Fruit fly (Drosophila melanogaster) whole organism, embryonic: ENCODE measurements around the gene CG10038.
A peak's percentile ranks its signal among the peaks of the same experiment; 100 is the strongest.

ENCODE experiments used
- Awh ChIP-seq: fragments of 200-800 bp; sonication (Bioruptor generic); IDR thresholded peaks from 2 replicates; pipeline ENCODE4, ENCODE4 v1.3.6; 2022; ENCODE audit warnings: missing biosample characterization, missing genetic modification characterization
- Blimp-1 ChIP-seq: fragments of 200-800 bp; sonication (Bioruptor generic); optimal IDR thresholded peaks from 3 replicates; lab custom pipeline; 2018; ENCODE audit warnings: missing biosample characterization, missing genetic modification characterization, mild to moderate bottlenecking, moderate library complexity, missing genetic modification reagents
- C15 ChIP-seq: fragments of 200-800 bp; sonication (Bioruptor generic); IDR thresholded peaks from 3 replicates; pipeline ENCODE4 v1.3.6; 2022; ENCODE audit warnings: missing biosample characterization, missing genetic modification characterization
- CG10274 ChIP-seq: fragments of 200-800 bp; sonication (Bioruptor generic); optimal IDR thresholded peaks from 3 replicates; lab custom pipeline; 2017; ENCODE audit warnings: missing biosample characterization, mild to moderate bottlenecking, missing genetic modification characterization
- CG14014 ChIP-seq: fragments of 200-800 bp; sonication (Bioruptor generic); IDR thresholded peaks from 2 replicates; pipeline ENCODE4 v1.3.6; 2022; ENCODE audit warnings: missing biosample characterization, missing genetic modification characterization
- CG14860 ChIP-seq: fragments of 200-800 bp; sonication (Bioruptor generic); IDR thresholded peaks from 3 replicates; pipeline ENCODE4 v1.3.6; 2022; ENCODE audit warnings: missing biosample characterization, missing genetic modification characterization; ENCODE audit not compliant: partially characterized antibody
- CG16813 ChIP-seq: fragments of 200-800 bp; sonication (Bioruptor generic); IDR thresholded peaks from 3 replicates; pipeline ENCODE4 v1.3.6; 2022; ENCODE audit warnings: missing biosample characterization, missing genetic modification characterization; ENCODE audit not compliant: partially characterized antibody
- CG17802 ChIP-seq: fragments of 200-800 bp; sonication (Bioruptor generic); optimal IDR thresholded peaks from 2 replicates; lab custom pipeline; 2018; ENCODE audit warnings: missing biosample characterization, mild to moderate bottlenecking, missing genetic modification characterization, moderate library complexity
- CG18011 ChIP-seq: fragments of 200-800 bp; sonication (Bioruptor generic); optimal IDR thresholded peaks from 2 replicates; lab custom pipeline; 2017; ENCODE audit warnings: missing biosample characterization, missing genetic modification characterization, mild to moderate bottlenecking, moderate library complexity, missing genotype
- CG3163 ChIP-seq: fragments of 200-800 bp; sonication (Bioruptor generic); optimal IDR thresholded peaks from 3 replicates; lab custom pipeline; 2016; ENCODE audit warnings: missing biosample characterization, missing genetic modification characterization
- CG3995 ChIP-seq: fragments of 200-800 bp; sonication (Bioruptor generic); optimal IDR thresholded peaks from 3 replicates; lab custom pipeline; 2016; ENCODE audit warnings: missing biosample characterization, missing genetic modification characterization
- CG6272 ChIP-seq: fragments of 200-800 bp; sonication (Bioruptor generic); IDR thresholded peaks from 2 replicates; pipeline ENCODE4 v1.3.6; 2022; ENCODE audit warnings: missing biosample characterization, missing genetic modification characterization
- CG6689 ChIP-seq: fragments of 200-800 bp; sonication (Bioruptor generic); IDR thresholded peaks from 2 replicates; pipeline ENCODE4 v1.3.6; 2022; ENCODE audit warnings: missing biosample characterization, missing genetic modification characterization
- CG6854 ChIP-seq: fragments of 200-800 bp; sonication (Bioruptor generic); optimal IDR thresholded peaks from 3 replicates; lab custom pipeline; 2017; ENCODE audit warnings: missing biosample characterization, mild to moderate bottlenecking, missing genetic modification characterization
- CG8944 ChIP-seq: fragments of 200-800 bp; sonication (Bioruptor generic); optimal IDR thresholded peaks from 3 replicates; lab custom pipeline; 2016; ENCODE audit warnings: missing biosample characterization, missing genetic modification characterization
- Gug ChIP-seq: fragments of 200-800 bp; sonication (Bioruptor generic); IDR thresholded peaks from 4 replicates; pipeline ENCODE4 v1.3.6; 2022; ENCODE audit warnings: missing biosample characterization, missing genetic modification characterization
- H15 ChIP-seq: fragments of 200-800 bp; sonication (Bioruptor generic); IDR thresholded peaks from 3 replicates; pipeline ENCODE4 v1.3.6; 2022; ENCODE audit warnings: missing biosample characterization, missing genetic modification characterization
- HmgD ChIP-seq: fragments of 200-800 bp; sonication (Bioruptor generic); optimal IDR thresholded peaks from 3 replicates; lab custom pipeline; 2016; ENCODE audit warnings: missing biosample characterization, missing genetic modification characterization
- NC2α ChIP-seq: fragments of 200-800 bp; sonication (Bioruptor generic); optimal IDR thresholded peaks from 2 replicates; lab custom pipeline; 2016; ENCODE audit warnings: missing biosample characterization, missing genetic modification characterization
- NC2β ChIP-seq: fragments of 200-800 bp; sonication (Bioruptor generic); optimal IDR thresholded peaks from 2 replicates; lab custom pipeline; 2016; ENCODE audit warnings: missing biosample characterization, missing genetic modification characterization
- Pdp1 ChIP-seq, 2 experiments: fragments of 200-800 bp; sonication (Bioruptor generic); optimal IDR thresholded peaks; 3 replicates each; lab custom pipeline; 2016; ENCODE audit warnings: missing biosample characterization in 2 of 2, missing genetic modification characterization in 2 of 2, mild to moderate bottlenecking in 1 of 2, moderate library complexity in 1 of 2
- Trl ChIP-seq, 3 experiments: fragments of >200 bp in 2 of 3; fragments of 200-800 bp in 1 of 3; sonication (Bioruptor generic) in 1 of 3; optimal IDR thresholded peaks; 2 replicates in 1 of 3; 3 replicates in 2 of 3; lab custom pipeline; 2016 to 2017; ENCODE audit warnings: missing biosample characterization in 1 of 3, missing genetic modification characterization in 1 of 3
- abd-A ChIP-seq: fragments of 200-800 bp; sonication (Bioruptor generic); optimal IDR thresholded peaks from 3 replicates; lab custom pipeline; 2019; ENCODE audit warnings: missing biosample characterization, mild to moderate bottlenecking, missing genetic modification characterization, moderate library complexity
- cato ChIP-seq: fragments of 200-800 bp; sonication (Bioruptor generic); optimal IDR thresholded peaks from 2 replicates; lab custom pipeline; 2016; ENCODE audit warnings: missing biosample characterization, missing genetic modification characterization, borderline replicate concordance
- chinmo ChIP-seq: fragments of 200-800 bp; sonication (Bioruptor generic); IDR thresholded peaks from 4 replicates; pipeline ENCODE4 v1.3.6; 2022; ENCODE audit warnings: missing biosample characterization, missing genetic modification characterization; ENCODE audit not compliant: partially characterized antibody
- croc ChIP-seq: fragments of 200-800 bp; sonication (Bioruptor generic); conservative IDR thresholded peaks from 3 replicates; pipeline ENCODE4 v1.3.6; 2022; ENCODE audit warnings: missing biosample characterization, missing genetic modification characterization
- exex ChIP-seq: fragments of 200-800 bp; sonication (Bioruptor generic); optimal IDR thresholded peaks from 4 replicates; lab custom pipeline; 2018; ENCODE audit warnings: missing biosample characterization, mild to moderate bottlenecking, missing genetic modification characterization, moderate library complexity
- grn ChIP-seq: fragments of 200-800 bp; sonication (Bioruptor generic); optimal IDR thresholded peaks from 3 replicates; lab custom pipeline; 2017; ENCODE audit warnings: missing biosample characterization, missing genetic modification characterization
- kni ChIP-seq: fragments of 200-800 bp; sonication (Bioruptor generic); optimal IDR thresholded peaks from 3 replicates; lab custom pipeline; 2017; ENCODE audit warnings: mild to moderate bottlenecking, missing biosample characterization, missing genetic modification reagents, missing genetic modification characterization
- knrl ChIP-seq: fragments of 200-800 bp; sonication (Bioruptor generic); IDR thresholded peaks from 3 replicates; pipeline ENCODE4 v1.3.6; 2022; ENCODE audit warnings: missing biosample characterization, missing genetic modification characterization; ENCODE audit not compliant: partially characterized antibody
- mirr ChIP-seq: fragments of 200-800 bp; sonication (Bioruptor generic); optimal IDR thresholded peaks from 3 replicates; lab custom pipeline; 2018; ENCODE audit warnings: missing biosample characterization, mild to moderate bottlenecking, missing genetic modification characterization
- oc ChIP-seq: fragments of 200-800 bp; sonication (Bioruptor generic); optimal IDR thresholded peaks from 2 replicates; lab custom pipeline; 2018; ENCODE audit warnings: missing biosample characterization, mild to moderate bottlenecking, missing genetic modification characterization, moderate library complexity
- sd ChIP-seq: fragments of 200-800 bp; sonication (Bioruptor generic); optimal IDR thresholded peaks from 3 replicates; lab custom pipeline; 2018; ENCODE audit warnings: missing biosample characterization, mild to moderate bottlenecking, missing genetic modification characterization, moderate library complexity
- sqz ChIP-seq: fragments of 200-800 bp; sonication (Bioruptor generic); optimal IDR thresholded peaks from 3 replicates; lab custom pipeline; 2018; ENCODE audit warnings: missing biosample characterization, mild to moderate bottlenecking, missing genetic modification characterization
- sug ChIP-seq: fragments of 200-800 bp; optimal IDR thresholded peaks from 2 replicates; lab custom pipeline; 2019; ENCODE audit warnings: missing biosample characterization, mild to moderate bottlenecking, missing genetic modification characterization, moderate library complexity
- z ChIP-seq: fragments of 200-800 bp; sonication (Bioruptor generic); IDR thresholded peaks from 3 replicates; pipeline ENCODE4 v1.3.6; 2022; ENCODE audit warnings: missing biosample characterization, missing genetic modification characterization

Gene CG10038

dm6 chr3R:12367464-12367863 is 17.0 kb upstream of the CG10038 start, which contains the start of gene GstD9:
GstD9 (minus strand) TSS chr3R:12367564.
- no peak for TF ChIP-seq CG17802 (tag; lab: Kevin White, UChicago)
- TF ChIP-seq CG3163, result peak; percentile 76
- no peak for TF ChIP-seq knrl
- TF ChIP-seq Trl (optimal IDR thresholded peaks at IDR 0.05; lab: Kevin White, UChicago), result peak; percentile 31 to 43
- no peak for TF ChIP-seq Trl (GFP tag; optimal IDR thresholded peaks at IDR 0.05; lab: Kevin White, UChicago)
- no peak for TF ChIP-seq CG6854 (GFP tag; lab: Kevin White, UChicago)

DNA sequence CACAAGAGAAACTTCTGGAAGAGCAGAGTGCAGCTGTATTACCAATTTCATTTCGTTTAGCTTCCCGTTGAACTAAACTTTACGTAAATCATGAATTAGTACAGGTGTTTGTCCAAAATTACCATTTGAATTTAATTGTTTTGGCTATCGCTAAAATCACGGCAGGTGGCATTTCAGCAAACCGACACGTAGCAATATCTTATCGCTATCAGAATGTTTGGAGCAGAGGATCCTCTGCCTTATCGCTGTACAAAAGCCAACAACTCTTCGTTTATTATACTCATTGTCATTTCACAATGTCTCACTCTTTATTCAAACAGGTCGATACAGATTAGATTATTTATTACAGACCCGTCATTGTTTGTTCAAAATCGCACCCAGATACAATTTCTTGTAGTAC is 15.4 kb upstream of the CG10038 start:
- peak; percentile 76 for TF ChIP-seq exex (tag; lab: Kevin White, UChicago)
- peak; percentile 44 for TF ChIP-seq sd (tag; lab: Kevin White, UChicago)
- peak; percentile 56 for TF ChIP-seq mirr (GFP tag; lab: Kevin White, UChicago)
- TF ChIP-seq cato (GFP tag; lab: Kevin White, UChicago), result no peak
- TF ChIP-seq grn (GFP tag; lab: Kevin White, UChicago), result peak; percentile 67
- peak; percentile 93 for TF ChIP-seq sug
- TF ChIP-seq CG18011 (GFP tag; lab: Kevin White, UChicago), result no peak

DNA sequence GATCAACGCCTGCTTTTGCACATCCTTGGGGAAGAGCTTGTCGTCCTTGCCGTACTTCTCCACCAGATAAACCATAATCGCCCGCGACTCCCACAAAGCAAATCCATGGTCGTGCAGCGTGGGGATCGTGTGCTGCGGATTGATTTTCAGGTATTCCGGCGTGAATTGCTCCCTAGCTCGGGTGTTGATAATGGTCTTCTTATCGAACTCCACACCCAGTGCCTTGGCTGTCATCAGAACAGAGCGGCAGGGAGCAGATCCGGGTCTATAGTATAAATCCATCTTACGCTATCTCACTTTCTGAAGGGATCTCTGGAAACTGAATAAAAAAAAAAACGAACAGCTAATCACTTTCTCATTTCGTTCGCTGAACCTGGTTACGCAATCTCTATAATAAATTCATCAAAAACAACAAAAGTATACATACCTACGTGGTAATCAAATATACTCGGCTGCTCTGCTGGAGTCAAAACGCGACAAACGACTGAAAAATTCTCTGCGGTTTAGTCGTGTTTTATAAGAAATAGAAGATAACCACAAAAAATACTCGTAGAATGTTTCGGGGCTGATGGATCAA is 14.9 kb upstream of the CG10038 start, which contains the start of gene GstD10:
TSS of gene GstD10 (minus strand) at position 472 of the 577 bp plus-strand sequence.
- TF ChIP-seq chinmo (GFP tag; lab: Robert Waterston, UW) (0 out of 4 replicates have a peak, but pooled peaks have one; percentile 20), Pdp1 (GFP tag; optimal IDR thresholded peaks at IDR 0.05; lab: Kevin White, UChicago) (peak in 1 of 2 experiments; percentile 79), croc (GFP tag; lab: Robert Waterston, UW) (no peak)

DNA sequence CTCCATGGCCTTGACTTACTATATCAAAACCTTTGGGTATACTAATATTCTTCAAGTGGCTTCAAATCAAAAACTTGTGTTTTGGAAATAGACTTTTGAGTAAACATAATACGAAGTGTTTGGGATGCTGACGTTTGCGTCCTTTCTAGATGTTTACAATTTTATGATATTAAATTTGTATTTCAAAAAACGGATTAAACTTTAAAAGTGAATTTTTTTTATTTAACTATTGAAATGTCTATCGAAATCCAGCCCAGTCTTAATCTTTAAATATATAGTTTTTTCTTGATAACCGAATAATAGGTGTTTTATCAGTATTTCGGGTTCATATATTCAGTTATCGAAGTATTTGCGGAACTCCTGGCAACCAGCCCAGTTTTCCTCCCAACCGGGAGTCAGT is 14.1 kb upstream of the CG10038 start, which contains the start of gene Tim17a1:
TSS of gene Tim17a1 (minus strand) at position 101 of the 400 bp plus-strand sequence.
- TF ChIP-seq CG10274 (GFP tag; lab: Kevin White, UChicago) (no peak), CG6689 (GFP tag; lab: Robert Waterston, UW) (no peak), Gug (no peak), HmgD (no peak), CG8944 (GFP tag; lab: Kevin White, UChicago) (no peak), CG14014 (GFP tag; lab: Robert Waterston, UW) (no peak), NC2β (GFP tag; lab: Kevin White, UChicago) (no peak), C15 (GFP tag; lab: Robert Waterston, UW) (no peak)

dm6 chr3R:12363544-12363943 is 13.1 kb upstream of the CG10038 start:
- TF ChIP-seq CG16813 (GFP tag; lab: Robert Waterston, UW) (no peak), knrl (no peak), grn (GFP tag; lab: Kevin White, UChicago) (peak; percentile 98)

DNA sequence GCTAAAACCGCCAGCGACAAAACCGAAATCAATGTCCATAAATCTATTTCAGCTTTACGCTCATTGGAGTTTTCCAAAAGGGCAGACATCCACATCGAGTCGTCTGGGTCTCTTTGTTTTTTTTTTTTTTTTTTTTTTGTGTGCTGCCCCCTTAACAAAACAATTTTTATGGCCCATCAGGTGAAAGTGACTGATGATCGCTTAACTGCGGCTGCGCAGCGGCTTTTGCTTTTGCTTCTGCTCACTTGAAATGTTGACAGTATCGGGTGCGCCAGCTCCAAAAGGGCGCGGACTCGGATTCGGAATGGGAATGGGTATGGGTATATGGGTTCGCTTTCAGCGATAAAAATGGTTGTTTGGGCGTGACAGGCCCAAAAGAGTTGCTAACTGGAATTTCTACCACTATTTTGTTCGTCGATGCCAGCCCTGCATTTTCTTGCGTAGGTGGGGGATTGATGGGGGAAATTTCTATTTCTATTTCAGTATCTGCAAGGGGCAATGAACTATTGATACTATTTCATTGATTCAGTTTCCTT is 11.6 kb upstream of the CG10038 start:
- TF ChIP-seq kni (peak; percentile 92), CG14860 (GFP tag; lab: Robert Waterston, UW) (no peak), oc (tag; lab: Kevin White, UChicago) (peak; percentile 32), sd (tag; lab: Kevin White, UChicago) (peak; percentile 18), H15 (GFP tag; lab: Robert Waterston, UW) (no peak), abd-A (tag; lab: Kevin White, UChicago) (peak; percentile 33), CG3995 (GFP tag; lab: Kevin White, UChicago) (no peak), Blimp-1 (peak; percentile 97), z (GFP tag; lab: Robert Waterston, UW) (no peak), CG6272 (GFP tag; lab: Robert Waterston, UW) (no peak), sqz (GFP tag; lab: Kevin White, UChicago) (peak; percentile 73), NC2α (GFP tag; lab: Kevin White, UChicago) (no peak), Awh (GFP tag; lab: Robert Waterston, UW) (0 out of 2 replicates have a peak, but pooled peaks have one; percentile 21)
